Fruit fly (Drosophila melanogaster) whole organism, embryonic: Measurements from ENCODE around the gene usp.

Source experiments
- ATbp ChIP-seq: fragments of 200-800 bp; sonication (Bioruptor generic); optimal IDR thresholded peaks from 2 replicates; lab custom pipeline; 2017; ENCODE audit warnings: missing biosample characterization, mild to moderate bottlenecking, missing genetic modification characterization, missing genetic modification reagents
- Atf6 ChIP-seq: fragments of 200-800 bp; sonication (Bioruptor generic); IDR thresholded peaks from 2 replicates; pipeline ENCODE4 v1.3.6; 2022; ENCODE audit warnings: missing biosample characterization, missing genetic modification characterization
- B-H2 ChIP-seq: fragments of 200-800 bp; sonication (Bioruptor generic); optimal IDR thresholded peaks from 2 replicates; lab custom pipeline; 2018; ENCODE audit warnings: missing biosample characterization, mild to moderate bottlenecking, missing genetic modification characterization
- Bdp1 ChIP-seq: fragments of 200-800 bp; sonication (Bioruptor generic); optimal IDR thresholded peaks from 3 replicates; lab custom pipeline; 2016; ENCODE audit warnings: missing biosample characterization, missing genetic modification characterization
- BtbVII ChIP-seq: fragments of 200-800 bp; sonication (Bioruptor generic); optimal IDR thresholded peaks from 3 replicates; lab custom pipeline; 2017; ENCODE audit warnings: missing biosample characterization, mild to moderate bottlenecking, missing genetic modification characterization
- CG10366 ChIP-seq: fragments of 200-800 bp; sonication (Bioruptor generic); IDR thresholded peaks from 2 replicates; pipeline ENCODE4 v1.3.6; 2022; ENCODE audit warnings: missing biosample characterization, missing genetic modification characterization
- CG12219 ChIP-seq: fragments of 200-800 bp; sonication (Bioruptor generic); optimal IDR thresholded peaks from 3 replicates; lab custom pipeline; 2018; ENCODE audit warnings: missing biosample characterization, mild to moderate bottlenecking, missing genetic modification characterization
- CG13894 ChIP-seq: fragments of 200-800 bp; sonication (Bioruptor generic); optimal IDR thresholded peaks from 3 replicates; lab custom pipeline; 2018; ENCODE audit warnings: missing biosample characterization, mild to moderate bottlenecking, missing genetic modification characterization, moderate library complexity
- CG14014 ChIP-seq: fragments of 200-800 bp; sonication (Bioruptor generic); IDR thresholded peaks from 2 replicates; pipeline ENCODE4 v1.3.6; 2022; ENCODE audit warnings: missing biosample characterization, missing genetic modification characterization
- CG15601 ChIP-seq: fragments of 200-800 bp; sonication (Bioruptor generic); optimal IDR thresholded peaks from 3 replicates; lab custom pipeline; 2019; ENCODE audit warnings: missing biosample characterization, mild to moderate bottlenecking, missing genetic modification characterization, moderate library complexity
- CG32532 ChIP-seq: fragments of 200-800 bp; sonication (Bioruptor generic); IDR thresholded peaks from 2 replicates; pipeline ENCODE4 v1.3.6; 2022; ENCODE audit warnings: missing biosample characterization, missing genetic modification characterization
- CG34224 ChIP-seq: fragments of 200-800 bp; sonication (Bioruptor generic); IDR thresholded peaks from 3 replicates; pipeline ENCODE4 v1.3.6; 2022; ENCODE audit warnings: missing biosample characterization, missing genetic modification characterization; ENCODE audit not compliant: partially characterized antibody
- CG3847 ChIP-seq: fragments of 200-800 bp; sonication (Bioruptor generic); IDR thresholded peaks from 2 replicates; pipeline ENCODE4 v1.3.6; 2022; ENCODE audit warnings: missing biosample characterization, missing genetic modification characterization
- CG3995 ChIP-seq: fragments of 200-800 bp; sonication (Bioruptor generic); optimal IDR thresholded peaks from 3 replicates; lab custom pipeline; 2016; ENCODE audit warnings: missing biosample characterization, missing genetic modification characterization
- CG7357 ChIP-seq: fragments of 200-800 bp; sonication (Bioruptor generic); IDR thresholded peaks from 3 replicates; pipeline ENCODE4 v1.3.6; 2022; ENCODE audit warnings: missing biosample characterization, missing genetic modification characterization
- CG8388 ChIP-seq: fragments of 200-800 bp; sonication (Bioruptor generic); optimal IDR thresholded peaks from 2 replicates; lab custom pipeline; 2019; ENCODE audit warnings: missing biosample characterization, mild to moderate bottlenecking, missing genetic modification characterization, moderate library complexity
- CG8478 ChIP-seq: fragments of >200 bp; optimal IDR thresholded peaks from 2 replicates; lab custom pipeline; 2018
- CG9817 ChIP-seq: fragments of 200-800 bp; sonication (Bioruptor generic); optimal IDR thresholded peaks from 2 replicates; lab custom pipeline; 2018; ENCODE audit warnings: missing biosample characterization, mild to moderate bottlenecking, missing genetic modification characterization, moderate library complexity
- E2f1 ChIP-seq: fragments of 200-800 bp; sonication (Bioruptor generic); IDR thresholded peaks from 2 replicates; pipeline ENCODE4 v1.3.6; 2022; ENCODE audit warnings: missing biosample characterization, missing genetic modification characterization
- Gsc ChIP-seq: fragments of 200-800 bp; sonication (Bioruptor generic); IDR thresholded peaks from 2 replicates; pipeline ENCODE4 v1.3.6; 2022; ENCODE audit warnings: missing biosample characterization, missing genetic modification characterization
- Hr39 ChIP-seq: fragments of >200 bp; optimal IDR thresholded peaks from 2 replicates; lab custom pipeline; 2017
- Hr51 ChIP-seq, 2 experiments: fragments of 200-800 bp; sonication (Bioruptor generic); optimal IDR thresholded peaks; 2 replicates in 1 of 2; 3 replicates in 1 of 2; lab custom pipeline; 2016 to 2018; ENCODE audit warnings: missing biosample characterization in 2 of 2, missing genetic modification characterization in 2 of 2, mild to moderate bottlenecking in 1 of 2, moderate library complexity in 1 of 2
- Myb ChIP-seq: fragments of 200-800 bp; sonication (Bioruptor generic); optimal IDR thresholded peaks from 2 replicates; lab custom pipeline; 2016; ENCODE audit warnings: missing biosample characterization, missing genetic modification characterization
- Taf1 ChIP-seq: fragments of 200-800 bp; sonication (Bioruptor generic); IDR thresholded peaks from 2 replicates; pipeline ENCODE4 v1.3.6; 2022; ENCODE audit warnings: missing biosample characterization, missing genetic modification characterization
- ac ChIP-seq: fragments of 200-800 bp; sonication (Bioruptor generic); optimal IDR thresholded peaks from 3 replicates; lab custom pipeline; 2017; ENCODE audit warnings: missing biosample characterization, mild to moderate bottlenecking, missing genetic modification characterization
- bbx ChIP-seq: fragments of 200-800 bp; sonication (Bioruptor generic); IDR thresholded peaks from 2 replicates; pipeline ENCODE4 v1.3.6; 2022; ENCODE audit warnings: missing biosample characterization, missing genetic modification characterization; ENCODE audit not compliant: partially characterized antibody
- btn ChIP-seq: fragments of 200-800 bp; sonication (Bioruptor generic); optimal IDR thresholded peaks from 2 replicates; lab custom pipeline; 2016; ENCODE audit warnings: missing biosample characterization, missing genetic modification characterization
- crp ChIP-seq, 2 experiments: fragments of 200-800 bp; sonication (Bioruptor generic); optimal IDR thresholded peaks; 2 replicates in 1 of 2; 3 replicates in 1 of 2; lab custom pipeline; 2017; ENCODE audit warnings: missing biosample characterization in 2 of 2, missing genetic modification characterization in 2 of 2, mild to moderate bottlenecking in 1 of 2, moderate library complexity in 1 of 2
- da ChIP-seq: fragments of 200-800 bp; sonication (Bioruptor generic); optimal IDR thresholded peaks from 2 replicates; lab custom pipeline; 2016; ENCODE audit warnings: missing biosample characterization, missing genetic modification characterization
- dmrt99B ChIP-seq: fragments of 200-800 bp; sonication (Bioruptor generic); optimal IDR thresholded peaks from 2 replicates; lab custom pipeline; 2018; ENCODE audit warnings: missing biosample characterization, mild to moderate bottlenecking, missing genetic modification characterization, moderate library complexity
- ewg ChIP-seq: fragments of 200-800 bp; sonication (Bioruptor generic); optimal IDR thresholded peaks from 3 replicates; lab custom pipeline; 2017; ENCODE audit warnings: mild to moderate bottlenecking, missing biosample characterization, missing genetic modification reagents, missing genetic modification characterization
- fd64A ChIP-seq: fragments of 200-800 bp; sonication (Bioruptor generic); optimal IDR thresholded peaks from 3 replicates; lab custom pipeline; 2018; ENCODE audit warnings: missing biosample characterization, mild to moderate bottlenecking, missing genetic modification characterization
- fu2 ChIP-seq: fragments of 200-800 bp; sonication (Bioruptor generic); optimal IDR thresholded peaks from 2 replicates; lab custom pipeline; 2016; ENCODE audit warnings: missing biosample characterization, missing genetic modification characterization
- hbn ChIP-seq: fragments of 200-800 bp; sonication (Bioruptor generic); IDR thresholded peaks from 2 replicates; pipeline ENCODE4 v1.3.6; 2022; ENCODE audit warnings: missing biosample characterization, missing genetic modification characterization; ENCODE audit not compliant: partially characterized antibody
- insv ChIP-seq, 2 experiments: fragments of 200-800 bp; sonication (Bioruptor generic); optimal IDR thresholded peaks; 3 replicates each; lab custom pipeline; 2016 to 2018; ENCODE audit warnings: missing biosample characterization in 2 of 2, missing genetic modification characterization in 2 of 2
- kay ChIP-seq: fragments of 200-800 bp; sonication (Bioruptor generic); optimal IDR thresholded peaks from 2 replicates; lab custom pipeline; 2016; ENCODE audit warnings: missing biosample characterization, missing genetic modification characterization
- nerfin-2 ChIP-seq: fragments of 200-800 bp; sonication (Bioruptor generic); IDR thresholded peaks from 2 replicates; pipeline ENCODE4 v1.3.6; 2022; ENCODE audit warnings: missing biosample characterization, missing genetic modification characterization; ENCODE audit not compliant: partially characterized antibody
- pfk ChIP-seq: fragments of 200-800 bp; sonication (Bioruptor generic); optimal IDR thresholded peaks from 2 replicates; lab custom pipeline; 2018; ENCODE audit warnings: missing biosample characterization, mild to moderate bottlenecking, missing genetic modification characterization, moderate library complexity
- repo ChIP-seq: fragments of 200-800 bp; sonication (Bioruptor generic); optimal IDR thresholded peaks from 2 replicates; lab custom pipeline; 2016; ENCODE audit warnings: missing biosample characterization, missing genetic modification characterization
- rib ChIP-seq: fragments of 200-800 bp; sonication (Bioruptor generic); IDR thresholded peaks from 2 replicates; pipeline ENCODE4 v1.3.6; 2022; ENCODE audit warnings: missing biosample characterization, missing genetic modification characterization
- run ChIP-seq: fragments of 200-800 bp; sonication (Bioruptor generic); optimal IDR thresholded peaks from 3 replicates; lab custom pipeline; 2018; ENCODE audit warnings: missing biosample characterization, mild to moderate bottlenecking, missing genetic modification characterization
- sc ChIP-seq, 3 experiments: fragments of >200 bp in 2 of 3; fragments of 200-800 bp in 1 of 3; sonication (Bioruptor generic) in 1 of 3; optimal IDR thresholded peaks; 2 replicates in 2 of 3; 3 replicates in 1 of 3; lab custom pipeline; 2017; ENCODE audit warnings: mild to moderate bottlenecking in 1 of 3, missing biosample characterization in 1 of 3, missing genetic modification characterization in 1 of 3, missing genetic modification reagents in 1 of 3
- sna ChIP-seq: fragments of 200-800 bp; sonication (Bioruptor generic); IDR thresholded peaks from 2 replicates; pipeline ENCODE4 v1.3.6; 2022; ENCODE audit warnings: missing biosample characterization, missing genetic modification characterization; ENCODE audit not compliant: partially characterized antibody
- tin ChIP-seq: fragments of 200-800 bp; sonication (Bioruptor generic); optimal IDR thresholded peaks from 3 replicates; lab custom pipeline; 2016; ENCODE audit warnings: missing biosample characterization, missing genetic modification characterization
- vfl ChIP-seq: fragments of 200-800 bp; sonication (Bioruptor generic); optimal IDR thresholded peaks from 2 replicates; lab custom pipeline; 2016; ENCODE audit warnings: missing biosample characterization, missing genetic modification characterization
- vnd ChIP-seq: fragments of 200-800 bp; sonication (Bioruptor generic); IDR thresholded peaks from 3 replicates; pipeline ENCODE4 v1.3.6; 2022; ENCODE audit warnings: missing biosample characterization, missing genetic modification characterization; ENCODE audit not compliant: partially characterized antibody
- wek ChIP-seq: fragments of 200-800 bp; sonication (Bioruptor generic); optimal IDR thresholded peaks from 3 replicates; lab custom pipeline; 2018; ENCODE audit warnings: missing biosample characterization, mild to moderate bottlenecking, missing genetic modification characterization, moderate library complexity
- wor ChIP-seq: fragments of 200-800 bp; sonication (Bioruptor generic); IDR thresholded peaks from 2 replicates; pipeline ENCODE4 v1.3.6; 2022; ENCODE audit warnings: missing biosample characterization, missing genetic modification characterization

usp gene

DNA sequence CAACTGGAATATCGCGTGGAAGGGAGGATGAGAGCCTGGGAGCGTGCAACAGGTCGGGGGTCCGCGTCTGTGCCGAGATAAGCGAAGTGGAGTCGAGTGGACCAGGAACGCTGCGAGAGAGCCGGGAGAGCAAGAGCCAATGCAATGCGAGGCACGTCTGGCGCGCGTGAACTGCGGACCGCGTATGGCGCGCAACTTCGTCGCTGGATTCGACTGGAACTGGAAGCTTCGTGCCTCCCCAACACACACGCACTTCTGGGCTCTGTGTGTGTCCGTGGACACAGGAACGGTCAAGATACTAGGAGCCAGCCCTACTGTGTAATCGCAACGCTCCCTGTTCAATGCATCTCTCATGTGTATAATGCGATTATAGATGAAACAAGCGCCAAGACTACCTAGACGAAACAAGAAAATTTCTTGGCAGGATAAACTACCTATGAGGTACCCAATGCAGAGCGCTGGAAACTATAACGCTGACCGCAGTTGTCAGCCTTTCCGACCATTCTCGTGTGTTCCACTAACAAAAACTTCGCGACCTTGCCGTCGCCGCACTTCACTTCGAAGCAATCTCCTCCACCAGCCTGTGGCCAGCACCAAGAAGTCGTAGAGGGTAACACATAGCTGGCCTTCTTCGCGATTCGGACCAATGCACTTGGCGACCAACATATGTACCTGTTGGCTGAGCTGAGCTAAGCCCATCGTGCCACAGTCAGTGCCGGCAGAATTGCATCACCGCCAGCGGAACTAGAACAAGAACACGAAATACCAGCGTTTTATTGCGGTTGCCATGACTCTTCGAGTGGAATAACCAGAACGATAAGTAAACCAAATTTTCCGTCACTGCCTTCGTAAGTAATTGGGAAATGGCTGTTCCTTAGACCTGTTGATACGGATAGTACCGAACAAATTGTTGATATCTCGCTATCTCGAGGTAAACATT lies 30.0 kb upstream of the usp start, which contains the start of gene Rtca (continued):
- TF ChIP-seq Taf1 (peak; percentile 25; the same call in 1 of the 2 replicates), B-H2 (no peak), crp (GFP tag; optimal IDR thresholded peaks at IDR 0.05; lab: Kevin White, UChicago) (no peak), CG3847 (peak; percentile 70), ewg (GFP tag; lab: Kevin White, UChicago) (peak; percentile 39), fu2 (GFP tag; lab: Kevin White, UChicago) (peak; percentile 35), wek (no peak), Hr39 (no peak), BtbVII (GFP tag; lab: Kevin White, UChicago) (peak; percentile 72), Gsc (GFP tag; lab: Robert Waterston, UW) (no peak), hbn (no peak), CG10366 (GFP tag; lab: Robert Waterston, UW) (peak; percentile 64), Bdp1 (GFP tag; lab: Kevin White, UChicago) (peak; percentile 23), tin (GFP tag; lab: Kevin White, UChicago) (peak; percentile 52), sna (GFP tag; lab: Robert Waterston, UW) (no peak), sc (optimal IDR thresholded peaks at IDR 0.05; lab: Kevin White, UChicago) (no peak), sc (GFP tag; optimal IDR thresholded peaks at IDR 0.05; lab: Kevin White, UChicago) (peak; percentile 12), ac (GFP tag; lab: Kevin White, UChicago) (no peak), CG15601 (tag; lab: Kevin White, UChicago) (peak; percentile 4), CG13894 (tag; lab: Kevin White, UChicago) (peak; percentile 55), CG8388 (GFP tag; lab: Kevin White, UChicago) (peak; percentile 40), kay (peak; percentile 20), repo (GFP tag; lab: Kevin White, UChicago) (peak; percentile 47), run (no peak), Atf6 (peak; percentile 68), Myb (GFP tag; lab: Kevin White, UChicago) (peak; percentile 66), CG14014 (peak; percentile 72), btn (no peak), fd64A (GFP tag; lab: Kevin White, UChicago) (no peak), vnd (no peak), E2f1 (GFP tag; lab: Robert Waterston, UW) (peak; percentile 72), CG7357 (GFP tag; lab: Robert Waterston, UW) (no peak), da (GFP tag; lab: Kevin White, UChicago) (no peak), bbx (no peak), dmrt99B (peak; percentile 83), CG9817 (tag; lab: Kevin White, UChicago) (peak; percentile 54), Hr51 (GFP tag; optimal IDR thresholded peaks at IDR 0.05; lab: Kevin White, UChicago) (peak; percentile 35 to 76), CG8478 (lab: Kevin White, UChicago) (no peak), CG34224 (GFP tag; lab: Robert Waterston, UW) (0 out of 3 replicates have a peak, but pooled peaks have one; percentile 16), ATbp (GFP tag; lab: Kevin White, UChicago) (peak; percentile 49), CG32532 (GFP tag; lab: Robert Waterston, UW) (peak; percentile 68; the same call in 1 of the 2 replicates), insv (GFP tag; optimal IDR thresholded peaks at IDR 0.05; lab: Kevin White, UChicago) (no peak), rib (GFP tag; lab: Robert Waterston, UW) (peak; percentile 43; the same call in 1 of the 2 replicates), vfl (GFP tag; lab: Kevin White, UChicago) (peak; percentile 44), wor (peak; percentile 37; the same call in 1 of the 2 replicates), nerfin-2 (no peak), CG3995 (GFP tag; lab: Kevin White, UChicago) (no peak), CG12219 (GFP tag; lab: Kevin White, UChicago) (peak; percentile 55), pfk (no peak)
